Worm (Caenorhabditis elegans): ENCODE data around the gene F20D12.7.

- TF ChIP-seq unc-39 (tag; optimal IDR thresholded peaks at IDR 0.05) (no peak), mdl-1 (tag; optimal IDR thresholded peaks at IDR 0.05) (no peak), blmp-1 (tag; optimal IDR thresholded peaks at IDR 0.05; ENCODE audit: insufficient read depth) (no peak), nhr-25 (tag; optimal IDR thresholded peaks at IDR 0.05) (peak; percentile 26), sma-9 (GFP tag; optimal IDR thresholded peaks at IDR 0.05) (no peak), sma-9 (tag; optimal IDR thresholded peaks at IDR 0.05) (no peak), unc-62 (GFP tag; optimal IDR thresholded peaks at IDR 0.05) (no peak)
These were observed 14.7 kb downstream of the F20D12.7 start, which contains the start of the genes xpo-3 and C49H3.3 for ce11 chrIV:7923982-7924480.

All from whole organism, L2 larva.